Worm (Caenorhabditis elegans) whole organism, L4 larva: Measurements from ENCODE around the gene fbxc-21.
A peak's percentile ranks its signal among the peaks of the same experiment; 100 is the strongest.

Experiments
- F26F4.8 ChIP-seq: fragments of 200-800 bp; sonication (Bioruptor generic); conservative IDR thresholded peaks from 2 replicates; pipeline ENCODE4 v1.3.6; 2022; ENCODE audit warnings: missing genetic modification characterization, missing compliant biosample characterization
- F44E2.7 ChIP-seq: fragments of 200-800 bp; sonication (Bioruptor generic); IDR thresholded peaks from 2 replicates; pipeline ENCODE4 v2.1.2; 2022; ENCODE audit warnings: missing genetic modification characterization, missing compliant biosample characterization
- Y5F2A.4 ChIP-seq: fragments of 200-800 bp; sonication (Bioruptor generic); optimal IDR thresholded peaks from 2 replicates; lab custom pipeline; 2018; ENCODE audit warnings: mild to moderate bottlenecking, missing genetic modification characterization, missing compliant biosample characterization
- Y75B8A.6 ChIP-seq: fragments of 200-800 bp; sonication (Bioruptor generic); IDR thresholded peaks from 2 replicates; pipeline ENCODE4 v1.3.6; 2022; ENCODE audit warnings: missing genetic modification reagents, missing genetic modification characterization, missing compliant biosample characterization
- ZK337.2 ChIP-seq: fragments of 200-800 bp; sonication (Bioruptor generic); IDR thresholded peaks from 2 replicates; pipeline ENCODE4 v1.3.6; 2022; ENCODE audit warnings: missing genetic modification reagents, missing genetic modification characterization, missing compliant biosample characterization
- aha-1 ChIP-seq: fragments of 150-350 bp; peaks from one replicate; lab custom pipeline; 2014; ENCODE audit warnings: missing biosample characterization, missing genetic modification characterization
- attf-4 ChIP-seq: sonication (generic microtip); optimal IDR thresholded peaks from 3 replicates; lab custom pipeline; 2017; ENCODE audit warnings: missing biosample characterization, missing genetic modification characterization
- ceh-32 ChIP-seq: sonication (generic microtip); optimal IDR thresholded peaks from 2 replicates; lab custom pipeline; 2016; ENCODE audit warnings: mild to moderate bottlenecking, missing genetic modification characterization, missing compliant biosample characterization; ENCODE audit not compliant: poor library complexity
- ceh-44 ChIP-seq: fragments of 200-800 bp; sonication (Bioruptor generic); IDR thresholded peaks from 2 replicates; pipeline ENCODE4 v1.3.6; 2022; ENCODE audit warnings: missing genetic modification reagents, missing genetic modification characterization, missing compliant biosample characterization
- egl-43 ChIP-seq: fragments of 200-800 bp; sonication (Bioruptor generic); IDR thresholded peaks from 2 replicates; pipeline ENCODE4 v1.3.6; 2022; ENCODE audit warnings: missing genetic modification reagents, missing genetic modification characterization, missing compliant biosample characterization
- fkh-10 ChIP-seq: fragments of 150-350 bp; optimal IDR thresholded peaks from 2 replicates; lab custom pipeline; 2014; ENCODE audit warnings: missing biosample characterization, missing genetic modification reagents, missing genetic modification characterization
- gei-8 ChIP-seq: fragments of 200-800 bp; sonication (Bioruptor generic); optimal IDR thresholded peaks from 2 replicates; lab custom pipeline; 2018; ENCODE audit warnings: mild to moderate bottlenecking, missing genetic modification characterization, missing compliant biosample characterization
- hmg-1.1 ChIP-seq: fragments of 200-800 bp; sonication (Bioruptor generic); IDR thresholded peaks from 2 replicates; pipeline ENCODE4 v1.3.6; 2022; ENCODE audit warnings: missing genetic modification reagents, missing genetic modification characterization, missing compliant biosample characterization
- lin-15B ChIP-seq: fragments of 150-350 bp; sonication (generic microtip); optimal IDR thresholded peaks from 3 replicates; lab custom pipeline; 2014; ENCODE audit warnings: missing biosample characterization, missing genetic modification characterization
- nhr-102 ChIP-seq: sonication (generic microtip); optimal IDR thresholded peaks from 2 replicates; lab custom pipeline; 2016; ENCODE audit warnings: mild to moderate bottlenecking, missing genetic modification characterization, moderate library complexity, missing compliant biosample characterization
- nhr-11 ChIP-seq: fragments of 150-350 bp; optimal IDR thresholded peaks from 2 replicates; lab custom pipeline; 2014; ENCODE audit warnings: missing biosample characterization, missing genetic modification characterization
- nhr-42 ChIP-seq: fragments of 200-800 bp; sonication (Bioruptor generic); IDR thresholded peaks from 2 replicates; pipeline ENCODE4 v1.3.6; 2022; ENCODE audit warnings: missing genetic modification characterization, missing compliant biosample characterization
- pha-4 ChIP-seq, 2 experiments: fragments of 150-350 bp in 1 of 2; fragments of 200-800 bp in 1 of 2; sonication (Bioruptor generic) in 1 of 2; IDR thresholded peaks in 1 of 2; optimal IDR thresholded peaks in 1 of 2; 2 replicates each; pipeline versions ENCODE4 v1.3.6 to Lab custom; 2014 to 2022; ENCODE audit warnings: missing genetic modification characterization in 2 of 2, missing genetic modification reagents in 2 of 2, missing biosample characterization in 1 of 2, missing compliant biosample characterization in 1 of 2
- sdz-12 ChIP-seq: fragments of 200-800 bp; sonication (Bioruptor generic); optimal IDR thresholded peaks from 2 replicates; lab custom pipeline; 2018; ENCODE audit warnings: mild to moderate bottlenecking, missing genetic modification characterization, missing compliant biosample characterization
- set-16 ChIP-seq: fragments of 200-800 bp; sonication (Bioruptor generic); IDR thresholded peaks from 2 replicates; pipeline ENCODE4 v1.3.6; 2022; ENCODE audit warnings: missing genetic modification reagents, missing genetic modification characterization, missing compliant biosample characterization
- snpc-4 ChIP-seq: fragments of 150-350 bp; optimal IDR thresholded peaks from 2 replicates; lab custom pipeline; 2014; ENCODE audit warnings: missing biosample characterization, missing genetic modification characterization
- spr-3 ChIP-seq: fragments of 200-800 bp; sonication (Bioruptor generic); optimal IDR thresholded peaks from 2 replicates; lab custom pipeline; 2018; ENCODE audit warnings: mild to moderate bottlenecking, missing genetic modification characterization, missing compliant biosample characterization
- tag-97 ChIP-seq: fragments of 200-800 bp; sonication (Bioruptor generic); IDR thresholded peaks from 2 replicates; pipeline ENCODE4 v1.3.6; 2022; ENCODE audit warnings: missing genetic modification characterization, missing compliant biosample characterization
- zfp-2 ChIP-seq: sonication (generic microtip); optimal IDR thresholded peaks from 2 replicates; lab custom pipeline; 2016; ENCODE audit warnings: mild to moderate bottlenecking, missing genetic modification characterization, missing compliant biosample characterization
- zip-2 ChIP-seq: fragments of 150-350 bp; optimal IDR thresholded peaks from 2 replicates; lab custom pipeline; 2014; ENCODE audit warnings: missing biosample characterization, missing genetic modification characterization

Gene fbxc-21

ce11 chrII:1646199-1646598, 46.5 kb downstream of the fbxc-21 start, which contains the start of gene ZC204.17:
Gene ZC204.17 (minus strand): TSS chrII:1646299.
- no peak for TF ChIP-seq spr-3 (GFP tag; lab: Kevin White, UChicago)
- no peak for TF ChIP-seq nhr-42 (GFP tag; lab: Robert Waterston, UW)
- TF ChIP-seq zfp-2 (tag; lab: Kevin White, UChicago): no peak
- no peak for TF ChIP-seq zip-2 (tag; lab: Kevin White, UChicago)
- TF ChIP-seq gei-8: no peak
- TF ChIP-seq attf-4 (tag; lab: Kevin White, UChicago): no peak

DNA sequence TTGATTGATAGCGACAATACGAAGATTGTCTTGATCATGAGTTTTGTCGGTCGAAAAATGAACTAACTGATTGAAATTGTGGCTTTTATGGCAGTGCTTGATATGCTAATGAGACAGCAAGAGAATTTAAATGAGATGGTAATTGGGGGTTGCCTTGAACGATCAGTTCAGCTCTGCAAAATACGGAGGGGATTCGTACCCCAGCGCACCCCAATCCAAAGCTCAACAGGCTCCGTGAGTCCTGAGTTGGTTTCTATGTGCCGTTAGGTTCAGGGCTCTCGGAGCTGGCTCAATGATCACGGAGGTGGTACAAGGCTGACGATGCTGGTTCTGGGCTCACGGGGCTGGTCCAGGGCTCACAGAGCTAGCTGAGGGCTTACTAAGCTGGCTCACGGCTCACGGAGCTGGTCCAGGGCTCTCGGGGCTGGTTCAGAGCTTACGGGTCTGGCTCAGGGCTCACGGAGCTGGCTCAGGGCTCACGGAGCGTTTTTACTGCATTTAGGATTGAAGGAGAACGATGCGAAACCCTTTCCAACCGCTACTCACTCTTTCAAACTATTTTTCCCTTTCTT, 47.9 kb downstream of the fbxc-21 start, which contains the start of gene ZC204.6:
Gene ZC204.6, minus strand, starts transcription at position 51 of the 572 bp plus-strand sequence.
- TF ChIP-seq hmg-1.1 (GFP tag; lab: Robert Waterston, UW) (no peak), snpc-4 (tag; lab: Kevin White, UChicago) (no peak), Y75B8A.6 (GFP tag; lab: Robert Waterston, UW) (no peak), F44E2.7 (no peak), ceh-44 (no peak), attf-4 (tag; lab: Kevin White, UChicago) (no peak), nhr-11 (tag; lab: Kevin White, UChicago) (no peak), ZK337.2 (no peak), pha-4 (GFP tag; IDR thresholded peaks at IDR 0.05; lab: Robert Waterston, UW) (no peak), pha-4 (tag; optimal IDR thresholded peaks at IDR 0.05; lab: Kevin White, UChicago) (no peak), F26F4.8 (no peak), aha-1 (peak; percentile 42), nhr-102 (no peak), egl-43 (GFP tag; lab: Robert Waterston, UW) (0 out of 2 replicates have a peak, but pooled peaks have one; percentile 27), set-16 (GFP tag; lab: Robert Waterston, UW) (peak; percentile 93), fkh-10 (GFP tag; lab: Kevin White, UChicago) (no peak), lin-15B (tag; lab: Kevin White, UChicago) (no peak), gei-8 (no peak), zfp-2 (tag; lab: Kevin White, UChicago) (no peak), ceh-32 (tag; lab: Kevin White, UChicago) (no peak), sdz-12 (GFP tag; lab: Kevin White, UChicago) (no peak), Y5F2A.4 (no peak), tag-97 (no peak)
